Worm (Caenorhabditis elegans): ENCODE measurements around the gene W04G3.10.

Gene W04G3.10

ce11 chrX:11033952-11034287 is 44.1 kb downstream of the W04G3.10 start:
- no peak for TF ChIP-seq skn-1 (tag; optimal IDR thresholded peaks at IDR 0.05)
- no peak for TF ChIP-seq F13H6.1 (tag; optimal IDR thresholded peaks at IDR 0.05)
- TF ChIP-seq blmp-1 (tag; optimal IDR thresholded peaks at IDR 0.05; ENCODE audit: insufficient read depth), result no peak
- TF ChIP-seq ztf-11 (tag; optimal IDR thresholded peaks at IDR 0.05), result no peak
- TF ChIP-seq unc-62 (GFP tag; optimal IDR thresholded peaks at IDR 0.05), result no peak
- no peak for TF ChIP-seq elt-1 (tag; optimal IDR thresholded peaks at IDR 0.05)
- no peak for TF ChIP-seq lin-13 (GFP tag; optimal IDR thresholded peaks at IDR 0.05)

- TF ChIP-seq nhr-77 (tag; optimal IDR thresholded peaks at IDR 0.05) (no peak), nhr-25 (tag; optimal IDR thresholded peaks at IDR 0.05) (peak; percentile 12), R02D3.7 (tag; optimal IDR thresholded peaks at IDR 0.05) (no peak), ceh-16 (tag; optimal IDR thresholded peaks at IDR 0.05) (peak; percentile 64), C34F6.9 (tag; optimal IDR thresholded peaks at IDR 0.05) (no peak), crh-2 (tag; optimal IDR thresholded peaks at IDR 0.05) (no peak), nhr-237 (tag; optimal IDR thresholded peaks at IDR 0.05) (no peak), ZK546.5 (tag; optimal IDR thresholded peaks at IDR 0.05) (no peak), blmp-1 (tag; optimal IDR thresholded peaks at IDR 0.05; ENCODE audit: insufficient read depth) (peak; percentile 63), lin-13 (GFP tag; optimal IDR thresholded peaks at IDR 0.05) (no peak)
Measured at ce11 chrX:11033128-11033951, 44.7 kb downstream of the W04G3.10 start.

ce11 chrX:11032412-11032811 is 45.6 kb downstream of the W04G3.10 start:
- TF ChIP-seq nhr-10 (tag; optimal IDR thresholded peaks at IDR 0.05) (no peak), skn-1 (tag; optimal IDR thresholded peaks at IDR 0.05) (no peak), peb-1 (tag; optimal IDR thresholded peaks at IDR 0.05) (no peak), lin-13 (GFP tag; optimal IDR thresholded peaks at IDR 0.05) (no peak), lin-11 (tag; optimal IDR thresholded peaks at IDR 0.05) (no peak), snpc-4 (tag; optimal IDR thresholded peaks at IDR 0.05) (no peak), C34F6.9 (tag; optimal IDR thresholded peaks at IDR 0.05) (no peak), lsy-2 (tag; optimal IDR thresholded peaks at IDR 0.05) (no peak), unc-39 (tag; optimal IDR thresholded peaks at IDR 0.05) (no peak)

- TF ChIP-seq nhr-129 (tag; optimal IDR thresholded peaks at IDR 0.05), result no peak
- no peak for TF ChIP-seq nhr-237 (tag; optimal IDR thresholded peaks at IDR 0.05)
- no peak for TF ChIP-seq ztf-4 (tag; optimal IDR thresholded peaks at IDR 0.05)
- no peak for TF ChIP-seq lin-39 (tag; optimal IDR thresholded peaks at IDR 0.05)
- no peak for TF ChIP-seq skn-1 (tag; optimal IDR thresholded peaks at IDR 0.05)
- TF ChIP-seq ceh-16 (tag; optimal IDR thresholded peaks at IDR 0.05), result no peak
Measured at ce11 chrX:11031869-11032268, 46.2 kb downstream of the W04G3.10 start.

ce11 chrX:11031047-11031695 is 46.9 kb downstream of the W04G3.10 start:
- TF ChIP-seq gmeb-1 (tag; optimal IDR thresholded peaks at IDR 0.05) (peak; percentile 66), mdl-1 (tag; optimal IDR thresholded peaks at IDR 0.05) (peak; percentile 86 to 92), snpc-4 (tag; optimal IDR thresholded peaks at IDR 0.05) (peak; percentile 8), nhr-12 (tag; optimal IDR thresholded peaks at IDR 0.05) (no peak), crh-2 (tag; optimal IDR thresholded peaks at IDR 0.05) (peak; percentile 80), nhr-10 (tag; optimal IDR thresholded peaks at IDR 0.05) (no peak), unc-39 (tag; optimal IDR thresholded peaks at IDR 0.05) (peak; percentile 9), aly-2 (tag; optimal IDR thresholded peaks at IDR 0.05) (no peak), unc-62 (GFP tag; optimal IDR thresholded peaks at IDR 0.05) (peak; percentile 48), ZK546.5 (tag; optimal IDR thresholded peaks at IDR 0.05) (peak; percentile 37), mbf-1 (tag; optimal IDR thresholded peaks at IDR 0.05) (no peak), mab-5 (tag; optimal IDR thresholded peaks at IDR 0.05) (peak; percentile 65), sma-9 (GFP tag; optimal IDR thresholded peaks at IDR 0.05) (peak; percentile 83), sma-9 (tag; optimal IDR thresholded peaks at IDR 0.05) (peak; percentile 43), skn-1 (tag; optimal IDR thresholded peaks at IDR 0.05) (no peak), ceh-16 (tag; optimal IDR thresholded peaks at IDR 0.05) (peak; percentile 41), ztf-11 (tag; optimal IDR thresholded peaks at IDR 0.05) (no peak), F13H6.1 (tag; optimal IDR thresholded peaks at IDR 0.05) (peak; percentile 99), elt-3 (tag; optimal IDR thresholded peaks at IDR 0.05) (no peak), unc-55 (GFP tag; optimal IDR thresholded peaks at IDR 0.05) (peak; percentile 88), R02D3.7 (tag; optimal IDR thresholded peaks at IDR 0.05) (no peak), nhr-23 (tag; optimal IDR thresholded peaks at IDR 0.05) (no peak), nhr-25 (tag; optimal IDR thresholded peaks at IDR 0.05) (peak; percentile 93), zag-1 (tag; optimal IDR thresholded peaks at IDR 0.05) (peak; percentile 92), ceh-82 (tag; optimal IDR thresholded peaks at IDR 0.05) (peak; percentile 58), nhr-11 (tag; optimal IDR thresholded peaks at IDR 0.05) (peak; percentile 32), nhr-6 (tag; optimal IDR thresholded peaks at IDR 0.05) (peak; percentile 82), ztf-4 (tag; optimal IDR thresholded peaks at IDR 0.05) (peak; percentile 73), sem-4 (tag; optimal IDR thresholded peaks at IDR 0.05) (peak; percentile 96), lsy-2 (tag; optimal IDR thresholded peaks at IDR 0.05) (peak; percentile 67 to 82), nhr-129 (tag; optimal IDR thresholded peaks at IDR 0.05) (peak; percentile 92), ama-1 (optimal IDR thresholded peaks at IDR 0.05) (no peak), nhr-237 (tag; optimal IDR thresholded peaks at IDR 0.05) (peak; percentile 22), peb-1 (tag; optimal IDR thresholded peaks at IDR 0.05) (peak; percentile 37), blmp-1 (tag; optimal IDR thresholded peaks at IDR 0.05; ENCODE audit: insufficient read depth) (peak; percentile 52)

All from whole organism, L2 larva.